Worm (Caenorhabditis elegans) whole organism, early embryonic: ENCODE results near the gene nog-1.

Experiments used
- B0310.2 ChIP-seq: sonication (generic microtip); optimal IDR thresholded peaks from 2 replicates; lab custom pipeline; 2016; ENCODE audit warnings: mild to moderate bottlenecking, missing genetic modification characterization, missing compliant biosample characterization
- F13C5.2 ChIP-seq: sonication (generic microtip); optimal IDR thresholded peaks from 2 replicates; lab custom pipeline; 2017; ENCODE audit warnings: mild to moderate bottlenecking, missing genetic modification characterization, inconsistent platforms, missing compliant biosample characterization
- ama-1 ChIP-seq: fragments of 150-350 bp; optimal IDR thresholded peaks from 2 replicates; lab custom pipeline; 2014
- ceh-13 ChIP-seq: fragments of 200-800 bp; sonication (Bioruptor generic); optimal IDR thresholded peaks from 2 replicates; lab custom pipeline; 2018; ENCODE audit warnings: mild to moderate bottlenecking, missing genetic modification characterization, missing compliant biosample characterization
- ceh-36 ChIP-seq: sonication (generic microtip); optimal IDR thresholded peaks from 2 replicates; lab custom pipeline; 2016; ENCODE audit warnings: missing genetic modification characterization, inconsistent platforms, missing compliant biosample characterization
- ets-7 ChIP-seq: sonication (generic microtip); optimal IDR thresholded peaks from 2 replicates; lab custom pipeline; 2016; ENCODE audit warnings: missing genotype, missing genetic modification characterization, missing compliant biosample characterization
- flt-1 ChIP-seq: fragments of 200-800 bp; sonication (Bioruptor generic); IDR thresholded peaks from 2 replicates; pipeline ENCODE4 v1.3.6; 2022; ENCODE audit warnings: missing genetic modification characterization, missing compliant biosample characterization
- hmbx-1 ChIP-seq: sonication (generic microtip); optimal IDR thresholded peaks from 2 replicates; lab custom pipeline; 2016; ENCODE audit warnings: mild to moderate bottlenecking, missing genetic modification characterization, missing compliant biosample characterization
- hmg-4 ChIP-seq: fragments of 200-800 bp; sonication (Bioruptor generic); optimal IDR thresholded peaks from 2 replicates; lab custom pipeline; 2018; ENCODE audit warnings: mild to moderate bottlenecking, missing genetic modification characterization, missing compliant biosample characterization
- hnd-1 ChIP-seq: sonication (generic microtip); optimal IDR thresholded peaks from 2 replicates; lab custom pipeline; 2016; ENCODE audit warnings: missing genetic modification characterization, missing compliant biosample characterization
- pes-1 ChIP-seq: fragments of 200-800 bp; sonication (Bioruptor generic); IDR thresholded peaks from 2 replicates; pipeline ENCODE4 v1.3.6; 2022; ENCODE audit warnings: missing genetic modification reagents, missing genetic modification characterization, missing compliant biosample characterization
- scrt-1 ChIP-seq: fragments of 200-800 bp; sonication (Bioruptor generic); IDR thresholded peaks from 2 replicates; pipeline ENCODE4 v1.3.6; 2022; ENCODE audit warnings: missing genetic modification characterization, missing compliant biosample characterization
- sea-1 ChIP-seq: fragments of 200-800 bp; sonication (Bioruptor generic); conservative IDR thresholded peaks from 2 replicates; pipeline ENCODE4 v1.3.6; 2022; ENCODE audit warnings: missing genetic modification characterization, missing compliant biosample characterization
- tbx-11 ChIP-seq: fragments of 200-800 bp; sonication (Bioruptor generic); IDR thresholded peaks from 2 replicates; pipeline ENCODE4 v1.3.6; 2022; ENCODE audit warnings: missing genetic modification characterization, missing compliant biosample characterization
- tbx-37 ChIP-seq: fragments of 200-800 bp; sonication (Bioruptor generic); conservative IDR thresholded peaks from 2 replicates; pipeline ENCODE4 v1.3.6; 2022; ENCODE audit warnings: missing genetic modification reagents, missing genetic modification characterization, missing compliant biosample characterization
- tra-4 ChIP-seq: sonication (generic microtip); optimal IDR thresholded peaks from 2 replicates; lab custom pipeline; 2017; ENCODE audit warnings: missing genetic modification characterization, missing compliant biosample characterization

The nog-1 gene

DNA sequence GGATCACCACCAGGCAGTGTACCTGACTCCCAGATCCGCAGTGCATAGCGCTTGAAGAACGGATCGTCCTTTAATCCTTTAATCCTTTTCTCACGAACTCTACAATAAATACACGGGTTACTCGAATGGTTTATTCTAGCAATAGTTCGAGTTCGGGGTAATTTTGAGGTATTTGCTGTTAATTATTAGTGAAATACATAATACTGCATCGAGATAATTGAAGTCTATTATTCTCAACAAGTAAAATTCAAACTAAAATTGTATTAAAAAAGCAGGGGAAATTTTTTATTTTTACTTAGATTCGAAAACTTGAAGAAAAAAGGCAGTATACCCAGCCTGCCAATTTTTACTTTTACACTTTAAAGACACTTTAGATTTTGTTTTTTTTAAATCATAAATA lies 16.3 kb downstream of the nog-1 start, which contains the start of gene kgb-1:
TSS of gene kgb-1 (minus strand) at position 101 of the 400 bp plus-strand sequence.
- peak; percentile 66 for TF ChIP-seq ceh-36
- TF ChIP-seq ama-1 (lab: Kevin White, UChicago), result no peak

- TF ChIP-seq ets-7, result peak; percentile 12
- no peak for TF ChIP-seq scrt-1 (GFP tag; lab: Robert Waterston, UW)
Measured at ce11 chrIV:410420-410891, 16.8 kb downstream of the nog-1 start, which contains the start of gene T07A9.12. Gene T07A9.12 (plus strand): TSS chrIV:410867.

DNA sequence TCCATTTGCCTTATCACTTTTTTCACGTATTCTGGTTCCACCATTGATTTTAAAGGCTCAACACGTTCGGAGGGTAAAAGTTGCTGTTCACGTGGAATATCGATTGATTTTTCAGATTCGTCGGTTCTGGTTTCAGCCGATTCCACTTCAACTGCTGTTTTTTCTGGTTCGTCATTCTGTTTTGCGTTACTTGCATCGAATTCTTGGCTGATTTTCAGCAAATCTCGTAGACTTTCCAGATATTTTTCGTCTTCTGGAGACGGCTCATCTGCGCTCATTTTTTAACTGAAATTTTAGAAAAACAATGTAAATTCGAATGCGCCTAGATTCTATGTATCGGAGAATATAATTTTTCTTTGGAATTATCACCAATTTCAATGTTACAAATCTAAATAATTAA lies 26.0 kb downstream of the nog-1 start, which contains the start of gene eri-1:
TSS of gene eri-1 (minus strand) at position 285 of the 400 bp plus-strand sequence.
- TF ChIP-seq flt-1 (GFP tag; lab: Robert Waterston, UW), result no peak
- no peak for TF ChIP-seq scrt-1 (GFP tag; lab: Robert Waterston, UW)
- TF ChIP-seq ceh-36, result no peak

DNA sequence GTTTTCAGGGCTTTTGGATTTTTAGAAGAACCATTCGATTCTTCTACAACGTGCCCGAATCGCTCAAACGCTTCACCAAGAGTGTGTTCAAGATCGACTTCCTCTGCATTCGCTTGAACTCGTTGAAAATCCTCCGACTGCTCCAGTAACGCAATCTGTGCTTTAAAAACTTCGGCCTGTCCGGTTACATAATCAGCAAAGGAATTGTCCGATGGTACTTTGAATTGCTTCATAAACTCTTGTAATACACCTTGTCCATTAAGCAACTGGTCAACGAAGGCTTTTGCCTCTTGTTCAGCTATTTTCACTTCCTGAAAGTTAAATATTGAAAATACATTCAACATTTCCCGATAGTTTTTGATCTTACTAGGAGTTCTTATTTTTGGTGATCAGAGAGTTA lies 27.0 kb downstream of the nog-1 start:
- no peak for TF ChIP-seq hmbx-1
- TF ChIP-seq tbx-37 (GFP tag; lab: Robert Waterston, UW), result no peak

- TF ChIP-seq sea-1, result no peak
- no peak for TF ChIP-seq ceh-13 (GFP tag; lab: Kevin White, UChicago)
- no peak for TF ChIP-seq tbx-11 (GFP tag; lab: Robert Waterston, UW)
Measured at ce11 chrIV:422112-422511, 28.4 kb downstream of the nog-1 start.

DNA sequence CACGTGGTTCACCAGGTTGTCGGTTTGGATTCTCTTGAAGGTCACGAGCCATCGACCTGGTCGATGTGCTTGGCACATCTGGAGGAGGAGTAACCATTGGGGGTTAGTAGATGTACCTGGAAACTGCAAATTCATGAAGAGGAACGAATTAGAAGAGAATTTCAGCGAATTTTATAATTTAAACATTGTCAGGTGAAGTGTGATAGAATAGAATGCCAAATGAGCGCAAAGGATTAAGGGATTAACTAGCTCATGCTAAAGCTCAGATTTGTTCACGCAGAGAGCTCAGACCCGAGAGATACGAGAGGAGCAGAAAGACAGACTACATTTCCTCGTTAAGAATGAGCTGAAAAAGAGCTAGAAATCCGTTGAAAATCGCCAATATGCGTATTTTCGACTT lies 31.4 kb downstream of the nog-1 start, which contains the start of gene daf-18:
TSS of gene daf-18 (minus strand) at position 126 of the 400 bp plus-strand sequence.
- no peak for TF ChIP-seq tra-4 (tag; lab: Kevin White, UChicago)
- TF ChIP-seq ceh-36, result peak; percentile 74

DNA sequence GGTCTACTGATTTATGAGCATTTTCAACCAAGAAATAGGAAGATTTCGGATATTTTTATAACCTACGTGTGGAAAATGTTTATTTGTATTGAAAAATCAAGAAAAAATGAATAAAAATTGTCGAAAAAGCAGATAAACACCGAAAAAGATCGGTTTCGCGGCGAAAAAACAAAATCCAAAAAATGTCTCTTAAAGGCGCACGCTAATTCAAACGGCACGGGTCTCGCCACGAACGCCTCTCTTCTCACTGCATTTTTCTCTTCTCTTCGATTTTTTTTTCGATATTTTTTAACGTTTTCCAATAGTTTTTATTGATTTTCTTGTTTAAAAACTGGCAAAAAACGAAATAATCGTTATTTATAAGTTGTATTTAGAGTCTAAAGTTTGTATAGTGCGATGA lies 31.9 kb downstream of the nog-1 start:
- TF ChIP-seq ama-1 (lab: Kevin White, UChicago), result no peak
- TF ChIP-seq F13C5.2 (tag; lab: Kevin White, UChicago), result no peak
- TF ChIP-seq hnd-1 (tag; lab: Kevin White, UChicago), result no peak
- no peak for TF ChIP-seq pes-1
- TF ChIP-seq B0310.2 (tag; lab: Kevin White, UChicago), result no peak
- no peak for TF ChIP-seq ets-7

DNA sequence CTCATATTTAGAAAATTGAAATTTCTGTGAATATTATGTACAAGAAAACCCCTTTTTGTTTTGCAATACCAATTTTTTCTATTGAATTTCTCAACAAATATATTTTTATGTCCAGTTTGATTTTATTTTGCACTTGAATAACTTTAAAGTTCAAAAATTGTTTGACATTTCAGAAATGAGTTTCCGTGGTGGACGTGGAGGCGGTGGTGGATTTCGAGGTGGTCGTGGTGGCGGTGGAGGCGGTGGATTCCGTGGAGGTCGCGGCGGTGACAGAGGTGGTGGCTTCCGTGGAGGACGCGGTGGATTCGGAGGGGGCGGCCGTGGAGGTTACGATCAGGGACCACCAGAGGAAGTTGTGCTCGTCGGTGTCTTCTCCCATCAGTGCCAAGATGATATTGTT lies 32.3 kb downstream of the nog-1 start, which contains the start of gene garr-1:
TSS of gene garr-1 (plus strand) at position 174 of the 400 bp plus-strand sequence.
- TF ChIP-seq hnd-1 (tag; lab: Kevin White, UChicago) (no peak), tbx-11 (GFP tag; lab: Robert Waterston, UW) (no peak)

DNA sequence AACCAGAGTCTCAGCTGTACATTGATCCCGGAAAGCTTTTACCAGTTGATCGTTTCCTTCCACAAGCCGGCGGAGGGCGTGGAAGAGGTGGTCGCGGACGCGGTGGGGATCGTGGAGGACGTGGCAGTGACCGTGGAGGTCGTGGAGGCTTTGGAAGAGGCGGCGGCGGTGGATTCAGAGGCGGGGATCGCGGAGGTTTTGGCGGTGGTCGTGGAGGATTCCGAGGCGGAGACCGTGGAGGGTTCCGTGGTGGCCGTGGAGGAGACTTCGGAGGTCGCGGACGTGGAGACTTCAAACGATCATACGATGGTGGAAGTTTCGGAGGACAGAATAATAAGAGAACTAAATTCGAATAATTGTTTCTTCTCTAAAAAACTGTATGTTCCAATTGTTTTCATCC lies 32.9 kb downstream of the nog-1 start:
- no peak for TF ChIP-seq tbx-11 (GFP tag; lab: Robert Waterston, UW)
- no peak for TF ChIP-seq pes-1
- TF ChIP-seq sea-1, result no peak
- no peak for TF ChIP-seq tbx-37 (GFP tag; lab: Robert Waterston, UW)
- no peak for TF ChIP-seq ceh-13 (GFP tag; lab: Kevin White, UChicago)
- TF ChIP-seq flt-1 (GFP tag; lab: Robert Waterston, UW), result no peak
- no peak for TF ChIP-seq scrt-1 (GFP tag; lab: Robert Waterston, UW)

- 0 out of 2 replicates have a peak, but pooled peaks have one; percentile 17 for TF ChIP-seq pes-1
- no peak for TF ChIP-seq ceh-13 (GFP tag; lab: Kevin White, UChicago)
Measured at ce11 chrIV:427100-427908, 33.6 kb downstream of the nog-1 start.

- TF ChIP-seq ceh-36 (no peak), pes-1 (no peak), scrt-1 (GFP tag; lab: Robert Waterston, UW) (no peak), hmbx-1 (no peak), ama-1 (lab: Kevin White, UChicago) (no peak), hmg-4 (GFP tag; lab: Kevin White, UChicago) (no peak)
Measured at ce11 chrIV:428869-429268, 35.2 kb downstream of the nog-1 start, which contains the start of gene Y66H1A.5. Gene Y66H1A.5 (minus strand): TSS chrIV:429133.
